Fruit fly (Drosophila melanogaster) whole organism, embryonic: Measurements from ENCODE around the gene erm.

ENCODE experiments used
- Adf1 ChIP-seq: fragments of 200-800 bp; sonication (Bioruptor generic); IDR thresholded peaks from 2 replicates; pipeline ENCODE4 v1.3.6; 2022; ENCODE audit warnings: missing biosample characterization, missing genetic modification characterization
- BEAF-32 ChIP-seq: fragments of 200-800 bp; sonication (Bioruptor generic); optimal IDR thresholded peaks from 3 replicates; lab custom pipeline; 2017; ENCODE audit warnings: missing biosample characterization, missing genetic modification characterization, mild to moderate bottlenecking, moderate library complexity, missing genetic modification reagents
- CG10431 ChIP-seq: fragments of 200-800 bp; sonication (Bioruptor generic); optimal IDR thresholded peaks from 3 replicates; lab custom pipeline; 2018; ENCODE audit warnings: missing biosample characterization, mild to moderate bottlenecking, missing genetic modification characterization
- CG10543 ChIP-seq: fragments of 200-800 bp; sonication (Bioruptor generic); optimal IDR thresholded peaks from 3 replicates; lab custom pipeline; 2017; ENCODE audit warnings: missing biosample characterization, mild to moderate bottlenecking, missing genetic modification characterization, moderate library complexity
- CG11093 ChIP-seq: fragments of 200-800 bp; sonication (Bioruptor generic); IDR thresholded peaks from 3 replicates; pipeline ENCODE4 v1.3.6; 2022; ENCODE audit warnings: missing biosample characterization, missing genetic modification characterization
- CG11456 ChIP-seq: fragments of 200-800 bp; sonication (Bioruptor generic); IDR thresholded peaks from 3 replicates; pipeline ENCODE4 v1.3.6; 2022; ENCODE audit warnings: missing biosample characterization, missing genetic modification characterization
- CG11696 ChIP-seq: fragments of 200-800 bp; sonication (Bioruptor generic); IDR thresholded peaks from 2 replicates; pipeline ENCODE4 v1.3.6; 2022; ENCODE audit warnings: missing biosample characterization, missing genetic modification characterization
- CG12659 ChIP-seq: fragments of 200-800 bp; sonication (Bioruptor generic); optimal IDR thresholded peaks from 3 replicates; lab custom pipeline; 2017; ENCODE audit warnings: mild to moderate bottlenecking, missing biosample characterization, missing genetic modification reagents, missing genetic modification characterization
- CG14667 ChIP-seq: fragments of 200-800 bp; sonication (Bioruptor generic); IDR thresholded peaks from 2 replicates; pipeline ENCODE4 v1.3.6; 2022; ENCODE audit warnings: missing biosample characterization, missing genetic modification characterization
- CG14860 ChIP-seq: fragments of 200-800 bp; sonication (Bioruptor generic); IDR thresholded peaks from 3 replicates; pipeline ENCODE4 v1.3.6; 2022; ENCODE audit warnings: missing biosample characterization, missing genetic modification characterization; ENCODE audit not compliant: partially characterized antibody
- CG2875 ChIP-seq: fragments of 200-800 bp; sonication (Bioruptor generic); optimal IDR thresholded peaks from 2 replicates; lab custom pipeline; 2017; ENCODE audit warnings: missing biosample characterization, mild to moderate bottlenecking, missing genetic modification characterization, missing genetic modification reagents
- CG3726 ChIP-seq: fragments of 200-800 bp; sonication (Bioruptor generic); IDR thresholded peaks from 3 replicates; pipeline ENCODE4, ENCODE4 v1.3.6; 2022; ENCODE audit warnings: missing biosample characterization, missing genetic modification characterization
- CG6175 ChIP-seq: fragments of 200-800 bp; sonication (Bioruptor generic); IDR thresholded peaks from 3 replicates; pipeline ENCODE4 v1.3.6; 2022; ENCODE audit warnings: missing biosample characterization, missing genetic modification characterization
- CG7372 ChIP-seq: fragments of 200-800 bp; sonication (Bioruptor generic); IDR thresholded peaks from 2 replicates; pipeline ENCODE4 v1.3.6; 2022; ENCODE audit warnings: missing biosample characterization, missing genetic modification characterization
- CG7963 ChIP-seq: fragments of 200-800 bp; sonication (Bioruptor generic); IDR thresholded peaks from 3 replicates; pipeline ENCODE4 v1.3.6; 2022; ENCODE audit warnings: missing biosample characterization, missing genetic modification characterization; ENCODE audit not compliant: partially characterized antibody
- Camta ChIP-seq: fragments of 200-800 bp; sonication (Bioruptor generic); optimal IDR thresholded peaks from 2 replicates; lab custom pipeline; 2016; ENCODE audit warnings: missing biosample characterization, missing genetic modification characterization
- Dbx ChIP-seq: fragments of 200-800 bp; sonication (Bioruptor generic); IDR thresholded peaks from 3 replicates; pipeline ENCODE4 v1.3.6; 2022; ENCODE audit warnings: missing biosample characterization, missing genetic modification characterization
- Deaf1 ChIP-seq: fragments of 200-800 bp; optimal IDR thresholded peaks from 3 replicates; lab custom pipeline; 2019; ENCODE audit warnings: missing biosample characterization, mild to moderate bottlenecking, missing genetic modification characterization, moderate library complexity
- GATAe ChIP-seq: fragments of 200-800 bp; sonication (Bioruptor generic); conservative IDR thresholded peaks from 2 replicates; pipeline ENCODE4 v1.3.6; 2022; ENCODE audit warnings: missing biosample characterization, missing genetic modification characterization
- HmgD ChIP-seq: fragments of 200-800 bp; sonication (Bioruptor generic); optimal IDR thresholded peaks from 3 replicates; lab custom pipeline; 2016; ENCODE audit warnings: missing biosample characterization, missing genetic modification characterization
- Hmx ChIP-seq: fragments of 200-800 bp; sonication (Bioruptor generic); optimal IDR thresholded peaks from 2 replicates; lab custom pipeline; 2016; ENCODE audit warnings: missing biosample characterization, missing genetic modification characterization
- Mad ChIP-seq: fragments of 200-800 bp; sonication (Bioruptor generic); optimal IDR thresholded peaks from 2 replicates; lab custom pipeline; 2016; ENCODE audit warnings: missing biosample characterization, missing genetic modification characterization
- Meics ChIP-seq: fragments of 200-800 bp; sonication (Bioruptor generic); optimal IDR thresholded peaks from 2 replicates; lab custom pipeline; 2017; ENCODE audit warnings: missing biosample characterization, mild to moderate bottlenecking, missing genetic modification characterization
- NC2β ChIP-seq: fragments of 200-800 bp; sonication (Bioruptor generic); optimal IDR thresholded peaks from 2 replicates; lab custom pipeline; 2016; ENCODE audit warnings: missing biosample characterization, missing genetic modification characterization
- Nf-YB ChIP-seq: fragments of 200-800 bp; sonication (Bioruptor generic); optimal IDR thresholded peaks from 3 replicates; lab custom pipeline; 2019; ENCODE audit warnings: missing biosample characterization, mild to moderate bottlenecking, missing genetic modification characterization, moderate library complexity
- Nf-YC ChIP-seq: fragments of 200-800 bp; optimal IDR thresholded peaks from 3 replicates; lab custom pipeline; 2019; ENCODE audit warnings: missing biosample characterization, mild to moderate bottlenecking, missing genetic modification characterization, moderate library complexity
- Scr ChIP-seq: fragments of 200-800 bp; sonication (Bioruptor generic); IDR thresholded peaks from 2 replicates; pipeline ENCODE4 v1.3.6; 2022; ENCODE audit warnings: missing biosample characterization, missing genetic modification characterization; ENCODE audit not compliant: partially characterized antibody
- Ssrp ChIP-seq: fragments of 200-800 bp; sonication (Bioruptor generic); optimal IDR thresholded peaks from 2 replicates; lab custom pipeline; 2018; ENCODE audit warnings: missing biosample characterization, mild to moderate bottlenecking, missing genetic modification characterization, moderate library complexity
- aop ChIP-seq: fragments of 200-800 bp; sonication (Bioruptor generic); IDR thresholded peaks from 2 replicates; pipeline ENCODE4 v1.3.6; 2022; ENCODE audit warnings: missing biosample characterization, missing genetic modification characterization
- ase ChIP-seq: fragments of 200-800 bp; sonication (Bioruptor generic); IDR thresholded peaks from 3 replicates; pipeline ENCODE4 v1.3.6; 2022; ENCODE audit warnings: missing biosample characterization, missing genetic modification characterization
- bbx ChIP-seq: fragments of 200-800 bp; sonication (Bioruptor generic); IDR thresholded peaks from 2 replicates; pipeline ENCODE4 v1.3.6; 2022; ENCODE audit warnings: missing biosample characterization, missing genetic modification characterization; ENCODE audit not compliant: partially characterized antibody
- chif ChIP-seq, 2 experiments: fragments of 200-800 bp; sonication (Bioruptor generic); optimal IDR thresholded peaks; 3 replicates each; lab custom pipeline; 2016; ENCODE audit warnings: missing biosample characterization in 2 of 2, missing genetic modification characterization in 2 of 2
- ci ChIP-seq: fragments of 200-800 bp; sonication (Bioruptor generic); IDR thresholded peaks from 3 replicates; pipeline ENCODE4 v1.3.6; 2022; ENCODE audit warnings: missing biosample characterization, missing genetic modification characterization
- crol ChIP-seq: fragments of 200-800 bp; sonication (Bioruptor generic); IDR thresholded peaks from 2 replicates; pipeline ENCODE4 v1.3.6; 2022; ENCODE audit warnings: missing biosample characterization, missing genetic modification characterization
- da ChIP-seq: fragments of 200-800 bp; sonication (Bioruptor generic); optimal IDR thresholded peaks from 2 replicates; lab custom pipeline; 2016; ENCODE audit warnings: missing biosample characterization, missing genetic modification characterization
- gt ChIP-seq: fragments of 200-800 bp; sonication (Bioruptor generic); IDR thresholded peaks from 2 replicates; pipeline ENCODE4 v1.3.6; 2022; ENCODE audit warnings: missing biosample characterization, missing genetic modification characterization
- hkb ChIP-seq, 2 experiments: fragments of 200-800 bp in 1 of 2; fragments of >200 bp in 1 of 2; sonication (Bioruptor generic) in 1 of 2; IDR thresholded peaks in 1 of 2; optimal IDR thresholded peaks in 1 of 2; 2 replicates each; pipeline versions ENCODE4 v1.3.6 to Lab custom; 2017 to 2022; ENCODE audit warnings: missing biosample characterization in 1 of 2, missing genetic modification characterization in 1 of 2
- mld ChIP-seq: fragments of 200-800 bp; sonication (Bioruptor generic); IDR thresholded peaks from 3 replicates; pipeline ENCODE4 v1.3.6; 2022; ENCODE audit warnings: missing biosample characterization, missing genetic modification characterization; ENCODE audit not compliant: partially characterized antibody
- nau ChIP-seq: fragments of 200-800 bp; sonication (Bioruptor generic); optimal IDR thresholded peaks from 3 replicates; lab custom pipeline; 2017; ENCODE audit warnings: missing biosample characterization, mild to moderate bottlenecking, missing genetic modification characterization, missing genetic modification reagents
- nerfin-2 ChIP-seq: fragments of 200-800 bp; sonication (Bioruptor generic); IDR thresholded peaks from 2 replicates; pipeline ENCODE4 v1.3.6; 2022; ENCODE audit warnings: missing biosample characterization, missing genetic modification characterization; ENCODE audit not compliant: partially characterized antibody
- pan ChIP-seq, 4 experiments: fragments of >200 bp in 3 of 4; fragments of 200-800 bp in 1 of 4; sonication (Bioruptor generic) in 1 of 4; optimal IDR thresholded peaks in 3 of 4; IDR thresholded peaks in 1 of 4; 2 replicates each; pipeline versions ENCODE4 v1.3.6 to Lab custom; 2017 to 2022; ENCODE audit warnings: missing biosample characterization in 2 of 4, missing genetic modification characterization in 2 of 4, mixed read lengths in 1 of 4
- pho ChIP-seq: fragments of 200-800 bp; sonication (Bioruptor generic); optimal IDR thresholded peaks from 2 replicates; lab custom pipeline; 2016; ENCODE audit warnings: missing biosample characterization, missing genetic modification characterization
- ranshi ChIP-seq: fragments of 200-800 bp; sonication (Bioruptor generic); IDR thresholded peaks from 2 replicates; pipeline ENCODE4 v1.3.6; 2022; ENCODE audit warnings: missing biosample characterization, missing genetic modification characterization
- seq ChIP-seq: fragments of 200-800 bp; sonication (Bioruptor generic); IDR thresholded peaks from 2 replicates; pipeline ENCODE4 v1.3.6; 2022; ENCODE audit warnings: missing biosample characterization, missing genetic modification characterization
- tap ChIP-seq: fragments of 200-800 bp; optimal IDR thresholded peaks from 3 replicates; lab custom pipeline; 2019; ENCODE audit warnings: missing biosample characterization, mild to moderate bottlenecking, missing genetic modification characterization, moderate library complexity
- vvl ChIP-seq: fragments of 200-800 bp; sonication (Bioruptor generic); IDR thresholded peaks from 2 replicates; pipeline ENCODE4 v1.3.6; 2022; ENCODE audit warnings: missing biosample characterization, missing genetic modification characterization
- wek ChIP-seq: fragments of 200-800 bp; sonication (Bioruptor generic); optimal IDR thresholded peaks from 3 replicates; lab custom pipeline; 2018; ENCODE audit warnings: missing biosample characterization, mild to moderate bottlenecking, missing genetic modification characterization, moderate library complexity
- z ChIP-seq: fragments of 200-800 bp; sonication (Bioruptor generic); IDR thresholded peaks from 3 replicates; pipeline ENCODE4 v1.3.6; 2022; ENCODE audit warnings: missing biosample characterization, missing genetic modification characterization
- zen2 ChIP-seq: fragments of 200-800 bp; sonication (Bioruptor generic); IDR thresholded peaks from 3 replicates; pipeline ENCODE4 v1.3.6; 2022; ENCODE audit warnings: missing biosample characterization, missing genetic modification characterization; ENCODE audit not compliant: partially characterized antibody

erm gene

dm6 chr2L:1944473-1945110, 25.6 kb downstream of the erm start (continued):
- peak; percentile 94 for TF ChIP-seq Nf-YC (tag; lab: Kevin White, UChicago)
- TF ChIP-seq aop = no peak
- TF ChIP-seq crol (GFP tag; lab: Robert Waterston, UW) = peak; percentile 72
- TF ChIP-seq CG10543 = peak; percentile 44
- TF ChIP-seq CG6175 = no peak
- peak; percentile 19; the same call in 1 of the 2 replicates for TF ChIP-seq Adf1 (GFP tag; lab: Robert Waterston, UW)
- TF ChIP-seq CG7372 (GFP tag; lab: Robert Waterston, UW) = no peak
- TF ChIP-seq Meics (GFP tag; lab: Kevin White, UChicago) = peak; percentile 25
- TF ChIP-seq vvl (GFP tag; lab: Robert Waterston, UW) = peak; percentile 45; the same call in 1 of the 2 replicates
- TF ChIP-seq wek = peak; percentile 2
- 0 out of 3 replicates have a peak, but pooled peaks have one; percentile 24 for TF ChIP-seq ci (GFP tag; lab: Robert Waterston, UW)
- no peak for TF ChIP-seq CG11456
- no peak for TF ChIP-seq Deaf1 (tag; lab: Kevin White, UChicago)
- TF ChIP-seq ranshi = 0 out of 2 replicates have a peak, but pooled peaks have one; percentile 10
- no peak for TF ChIP-seq pan (optimal IDR thresholded peaks at IDR 0.05; lab: Kevin White, UChicago)
- TF ChIP-seq pan (GFP tag; optimal IDR thresholded peaks at IDR 0.05 in 1 of 2, IDR thresholded peaks at IDR 0.05 in 1 of 2) = no peak
- peak; percentile 94 for TF ChIP-seq Nf-YB (GFP tag; lab: Kevin White, UChicago)
- no peak for TF ChIP-seq hkb (optimal IDR thresholded peaks at IDR 0.05; lab: Kevin White, UChicago)
- TF ChIP-seq hkb (GFP tag; IDR thresholded peaks at IDR 0.05; lab: Robert Waterston, UW) = peak; percentile 60
- no peak for TF ChIP-seq CG14860 (GFP tag; lab: Robert Waterston, UW)
- TF ChIP-seq CG7963 = no peak
- no peak for TF ChIP-seq CG3726 (GFP tag; lab: Robert Waterston, UW)
- TF ChIP-seq Dbx = peak; percentile 53; the same call in 1 of the 3 replicates

DNA sequence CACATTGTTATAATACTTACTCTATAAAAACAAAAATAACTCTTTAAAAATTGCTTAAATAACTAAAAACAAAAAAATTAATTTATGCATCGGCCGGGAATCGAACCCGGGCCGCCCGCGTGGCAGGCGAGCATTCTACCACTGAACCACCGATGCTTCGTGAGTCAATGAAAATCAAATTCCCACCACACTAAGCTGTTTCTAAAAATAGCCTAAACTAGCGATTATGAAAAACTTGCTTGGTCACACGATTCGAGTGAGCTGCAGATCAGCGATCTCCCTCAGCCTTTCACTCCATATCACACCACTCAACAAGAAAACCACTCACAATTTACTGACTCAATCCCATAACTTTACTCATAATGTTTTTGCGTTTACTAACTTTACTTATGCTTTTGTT, 32.2 kb downstream of the erm start:
- TF ChIP-seq z (GFP tag; lab: Robert Waterston, UW) (peak; percentile 97), GATAe (GFP tag; lab: Robert Waterston, UW) (no peak), ase (GFP tag; lab: Robert Waterston, UW) (no peak), mld (GFP tag; lab: Robert Waterston, UW) (peak; percentile 69; the same call in 2 of the 3 replicates), Camta (GFP tag; lab: Kevin White, UChicago) (no peak), Scr (GFP tag; lab: Robert Waterston, UW) (peak; percentile 62), seq (GFP tag; lab: Robert Waterston, UW) (no peak), tap (tag; lab: Kevin White, UChicago) (no peak), zen2 (GFP tag; lab: Robert Waterston, UW) (0 out of 3 replicates have a peak, but pooled peaks have one; percentile 38), bbx (peak; percentile 67), BEAF-32 (no peak), nerfin-2 (peak; percentile 68), NC2β (no peak), Hmx (no peak), CG11696 (GFP tag; lab: Robert Waterston, UW) (no peak), Ssrp (no peak), nau (GFP tag; lab: Kevin White, UChicago) (no peak), chif (GFP tag; optimal IDR thresholded peaks at IDR 0.05; lab: Kevin White, UChicago) (no peak), CG14667 (no peak), HmgD (no peak), da (GFP tag; lab: Kevin White, UChicago) (no peak), CG12659 (GFP tag; lab: Kevin White, UChicago) (no peak), Mad (GFP tag; lab: Kevin White, UChicago) (no peak), CG10431 (no peak), pho (GFP tag; lab: Kevin White, UChicago) (no peak), gt (GFP tag; lab: Robert Waterston, UW) (no peak), CG11093 (GFP tag; lab: Robert Waterston, UW) (no peak), CG2875 (no peak)
